Fruit fly (Drosophila melanogaster) whole organism: Measurements from ENCODE around the gene tyf.

Source experiments
- CG8478 ChIP-seq: fragments of >200 bp; optimal IDR thresholded peaks from 2 replicates; lab custom pipeline; 2018; ENCODE audit warnings: inconsistent platforms
- EcR ChIP-seq, 2 experiments: fragments of >200 bp; optimal IDR thresholded peaks; 2 replicates each; lab custom pipeline; 2017; ENCODE audit warnings: missing biosample characterization in 2 of 2, missing genetic modification characterization in 2 of 2, missing genetic modification reagents in 2 of 2
- pan ChIP-seq: fragments of >200 bp; optimal IDR thresholded peaks from 2 replicates; lab custom pipeline; 2017
- psq ChIP-seq: fragments of >200 bp; optimal IDR thresholded peaks from 2 replicates; lab custom pipeline; 2017
- usp ChIP-seq: fragments of >200 bp; optimal IDR thresholded peaks from 2 replicates; lab custom pipeline; 2017; ENCODE audit warnings: missing biosample characterization, missing genetic modification characterization, mixed read lengths

- TF ChIP-seq psq = no peak
- TF ChIP-seq pan = no peak
- TF ChIP-seq EcR (GFP tag; optimal IDR thresholded peaks at IDR 0.05; lab: Kevin White, UChicago) = no peak
- no peak for TF ChIP-seq usp (GFP tag; lab: Kevin White, UChicago)
- no peak for TF ChIP-seq CG8478 (lab: Kevin White, UChicago)
Measured at dm6 chrX:4139043-4139442, 22.2 kb downstream of the tyf start.
